Worm (Caenorhabditis elegans) whole organism, midembryonic: ENCODE data around the gene K01D12.20.

Experiments used
- med-1 ChIP-seq: sonication (generic microtip); optimal IDR thresholded peaks from 2 replicates; lab custom pipeline; 2017; ENCODE audit warnings: missing genetic modification characterization, mild to moderate bottlenecking, missing compliant biosample characterization, antibody characterized with exemption, missing genetic modification reagents; ENCODE audit not compliant: insufficient read depth
- ref-1 ChIP-seq: fragments of 200-800 bp; sonication (Bioruptor generic); conservative IDR thresholded peaks from 2 replicates; pipeline ENCODE4 v1.3.6; 2022; ENCODE audit warnings: missing genetic modification reagents, missing genetic modification characterization, missing compliant biosample characterization

DNA sequence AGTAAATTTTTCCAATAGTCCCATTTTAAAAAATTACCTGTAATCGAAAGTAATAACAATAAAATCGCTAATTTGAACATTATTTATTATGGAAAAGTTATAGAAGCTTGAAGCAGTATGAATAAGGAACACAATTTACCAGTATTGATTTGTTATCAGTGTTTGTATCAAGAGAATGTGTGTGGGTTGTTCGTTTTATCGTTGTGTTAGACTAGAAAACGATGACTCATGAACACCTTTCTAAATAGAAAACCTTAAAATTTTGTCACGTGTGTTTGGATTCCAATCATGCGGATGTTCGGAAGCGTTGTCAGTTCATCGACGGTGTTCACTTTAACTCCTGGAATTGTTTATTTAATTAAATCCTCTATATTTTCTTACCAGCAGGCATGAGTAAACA lies 31.5 kb upstream of the K01D12.20 start, which contains the start of gene C54D10.13:
- TF ChIP-seq med-1 (GFP tag; lab: Kevin White, UChicago), result no peak
- TF ChIP-seq ref-1 (GFP tag; lab: Robert Waterston, UW), result no peak
